Fruit fly (Drosophila melanogaster): Measurements from ENCODE around the gene plh.

DNA sequence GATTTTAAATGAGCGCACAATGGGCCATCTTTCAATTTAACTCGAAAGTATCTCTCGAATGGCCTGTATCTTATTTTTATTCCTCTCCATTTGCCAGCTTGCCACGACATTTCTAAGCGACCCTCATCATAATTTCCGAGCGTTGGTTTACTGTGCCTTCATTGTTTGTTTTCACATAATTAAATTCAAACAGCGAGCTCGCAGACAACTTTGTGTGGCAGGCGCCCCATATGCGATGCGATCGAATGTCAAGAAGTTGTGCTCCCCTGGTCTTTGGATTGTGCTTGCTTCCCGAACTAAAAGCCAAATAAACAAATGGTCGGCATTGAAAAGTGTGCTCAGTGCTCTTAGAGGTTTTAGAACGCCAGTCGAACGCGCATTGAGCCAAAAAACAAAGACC lies 21.1 kb upstream of the plh start:
- no peak for TF ChIP-seq ac (GFP tag; optimal IDR thresholded peaks at IDR 0.05)
- no peak for TF ChIP-seq CG15696 (tag; optimal IDR thresholded peaks at IDR 0.05)
- no peak for TF ChIP-seq CG9797 (GFP tag; optimal IDR thresholded peaks at IDR 0.05)
- TF ChIP-seq dati (GFP tag; IDR thresholded peaks at IDR 0.05) = no peak
- TF ChIP-seq slou (GFP tag; optimal IDR thresholded peaks at IDR 0.05) = no peak
- peak; percentile 28 for TF ChIP-seq CG6765 (GFP tag; optimal IDR thresholded peaks at IDR 0.05)
- no peak for TF ChIP-seq Oli (tag; optimal IDR thresholded peaks at IDR 0.05)
- TF ChIP-seq Bgb (GFP tag; IDR thresholded peaks at IDR 0.05; ENCODE audit: partially characterized antibody) = no peak
- TF ChIP-seq NC2β (GFP tag; optimal IDR thresholded peaks at IDR 0.05) = no peak
- no peak for TF ChIP-seq CG1647 (GFP tag; optimal IDR thresholded peaks at IDR 0.05)
- no peak for TF ChIP-seq Dip3 (GFP tag; optimal IDR thresholded peaks at IDR 0.05)
- no peak for TF ChIP-seq eve (GFP tag; optimal IDR thresholded peaks at IDR 0.05)
- TF ChIP-seq CG12299 (tag; optimal IDR thresholded peaks at IDR 0.05) = no peak
- no peak for TF ChIP-seq CG17328 (GFP tag; IDR thresholded peaks at IDR 0.05)
